Worm (Caenorhabditis elegans) whole organism, L3 larva: ENCODE measurements around the gene egrh-1.

Source experiments
- aly-2 ChIP-seq: fragments of 150-350 bp; optimal IDR thresholded peaks from 2 replicates; lab custom pipeline; 2014; ENCODE audit warnings: missing biosample characterization, missing genetic modification characterization
- ama-1 ChIP-seq: fragments of 150-350 bp; optimal IDR thresholded peaks from 2 replicates; lab custom pipeline; 2018
- ceh-16 ChIP-seq: sonication (generic microtip); optimal IDR thresholded peaks from 2 replicates; lab custom pipeline; 2017; ENCODE audit warnings: missing biosample characterization, missing genetic modification characterization
- ceh-82 ChIP-seq: fragments of 150-350 bp; optimal IDR thresholded peaks from 2 replicates; lab custom pipeline; 2014; ENCODE audit warnings: missing biosample characterization, missing genetic modification characterization
- daf-12 ChIP-seq: fragments of 150-350 bp; optimal IDR thresholded peaks from 2 replicates; lab custom pipeline; 2014; ENCODE audit warnings: missing biosample characterization, missing genetic modification reagents, missing genetic modification characterization
- elt-1 ChIP-seq: fragments of 150-350 bp; optimal IDR thresholded peaks from 2 replicates; lab custom pipeline; 2014; ENCODE audit warnings: missing biosample characterization, missing genetic modification characterization
- elt-3 ChIP-seq, 3 experiments: fragments of 150-350 bp in 1 of 3; sonication (generic microtip) in 2 of 3; optimal IDR thresholded peaks; 2 replicates in 2 of 3; 4 replicates in 1 of 3; lab custom pipeline; 2014 to 2017; ENCODE audit warnings: missing biosample characterization in 3 of 3, missing genetic modification characterization in 3 of 3
- fkh-10 ChIP-seq: sonication (generic microtip); optimal IDR thresholded peaks from 2 replicates; lab custom pipeline; 2017; ENCODE audit warnings: missing biosample characterization, missing genetic modification reagents, missing genetic modification characterization
- fkh-2 ChIP-seq: fragments of 150-350 bp; optimal IDR thresholded peaks from 2 replicates; lab custom pipeline; 2014; ENCODE audit warnings: missing biosample characterization, missing genetic modification reagents, missing genetic modification characterization
- mml-1 ChIP-seq: fragments of 150-350 bp; sonication (generic microtip); optimal IDR thresholded peaks from 3 replicates; lab custom pipeline; 2014; ENCODE audit warnings: missing biosample characterization, missing genetic modification characterization
- nhr-237 ChIP-seq: fragments of 150-350 bp; optimal IDR thresholded peaks from 2 replicates; lab custom pipeline; 2014; ENCODE audit warnings: missing biosample characterization, missing genetic modification characterization
- nhr-28 ChIP-seq: fragments of 150-350 bp; optimal IDR thresholded peaks from 2 replicates; lab custom pipeline; 2014; ENCODE audit warnings: missing biosample characterization, missing genetic modification characterization
- nhr-77 ChIP-seq: fragments of 150-350 bp; optimal IDR thresholded peaks from 2 replicates; lab custom pipeline; 2014; ENCODE audit warnings: missing biosample characterization, missing genetic modification characterization
- pqm-1 ChIP-seq: fragments of 150-350 bp; optimal IDR thresholded peaks from 2 replicates; lab custom pipeline; 2017; ENCODE audit warnings: missing biosample characterization, missing genetic modification characterization, inconsistent platforms
- sea-2 ChIP-seq: fragments of 150-350 bp; sonication (generic microtip); optimal IDR thresholded peaks from 4 replicates; lab custom pipeline; 2014; ENCODE audit warnings: missing biosample characterization, missing genetic modification reagents, missing genetic modification characterization
- skn-1 ChIP-seq: fragments of 150-350 bp; optimal IDR thresholded peaks from 2 replicates; lab custom pipeline; 2014; ENCODE audit warnings: missing biosample characterization, missing genetic modification characterization
- unc-39 ChIP-seq: sonication (generic microtip); optimal IDR thresholded peaks from 4 replicates; lab custom pipeline; 2017; ENCODE audit warnings: missing biosample characterization, missing genetic modification characterization
- unc-62 ChIP-seq: fragments of 150-350 bp; sonication (generic microtip); optimal IDR thresholded peaks from 4 replicates; lab custom pipeline; 2014; ENCODE audit warnings: missing biosample characterization, missing genetic modification reagents, missing genetic modification characterization

egrh-1 gene

DNA sequence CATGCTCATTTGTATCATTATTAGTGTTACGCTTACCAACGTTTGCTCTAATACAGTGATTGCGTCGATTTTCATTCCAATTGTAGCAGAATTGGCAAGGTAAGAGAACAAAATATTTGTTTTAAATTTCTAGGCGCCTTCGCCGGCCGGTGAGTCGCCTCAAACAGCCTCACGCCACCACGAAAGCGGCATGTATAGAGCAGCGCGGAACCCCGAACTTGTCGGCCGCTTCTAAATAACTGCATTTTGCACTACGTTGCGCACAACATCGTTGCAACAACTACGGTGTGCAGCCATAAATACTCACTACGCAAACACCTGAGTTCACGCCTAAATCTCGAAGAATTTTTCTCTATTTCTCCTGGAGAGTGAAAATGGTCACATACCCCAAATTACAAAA is 51.5 kb downstream of the egrh-1 start:
- TF ChIP-seq unc-62 (no peak), pqm-1 (tag; lab: Kevin White, UChicago) (no peak), fkh-10 (no peak), nhr-28 (tag; lab: Kevin White, UChicago) (no peak), daf-12 (no peak), skn-1 (tag; lab: Kevin White, UChicago) (no peak), mml-1 (tag; lab: Kevin White, UChicago) (no peak), fkh-2 (tag; lab: Kevin White, UChicago) (no peak), unc-39 (no peak), nhr-237 (tag; lab: Kevin White, UChicago) (no peak), elt-1 (tag; lab: Kevin White, UChicago) (no peak), sea-2 (GFP tag; lab: Kevin White, UChicago) (no peak), ceh-16 (no peak), aly-2 (tag; lab: Kevin White, UChicago) (no peak), nhr-77 (tag; lab: Kevin White, UChicago) (no peak)

DNA sequence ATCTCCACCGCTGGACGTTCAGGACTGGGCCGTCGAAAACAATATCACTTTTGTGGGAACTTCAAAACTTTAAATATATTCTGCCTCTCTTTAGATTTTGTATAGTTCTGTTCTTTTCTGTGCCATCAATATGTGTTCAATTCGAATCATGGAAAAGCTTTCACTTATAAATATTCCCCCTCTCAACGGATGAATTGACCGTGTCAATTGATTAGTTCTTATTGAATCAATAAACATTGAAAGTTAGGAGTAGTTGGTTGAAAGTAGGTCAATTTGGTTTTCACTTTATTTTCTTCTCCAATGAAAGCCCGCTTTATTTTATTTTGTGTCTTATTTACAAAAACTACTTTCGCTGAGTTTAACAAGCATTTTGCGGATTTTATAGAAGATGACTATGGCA is 52.5 kb downstream of the egrh-1 start, which contains the start of gene lips-8:
TSS of gene lips-8 (plus strand) at position 301 of the 400 bp plus-strand sequence.
- TF ChIP-seq ceh-82 (tag; lab: Kevin White, UChicago) (no peak), ama-1 (no peak), elt-3 (tag; optimal IDR thresholded peaks at IDR 0.05; lab: Kevin White, UChicago) (no peak)
